Fruit fly (Drosophila melanogaster) Kc167 (cell line): ENCODE measurements around the gene CG8675.

Source experiments
- Myc ChIP-seq: fragments of >200 bp; optimal IDR thresholded peaks from 2 replicates; lab custom pipeline; 2017; ENCODE audit warnings: missing external identifiers
- psq ChIP-seq: fragments of >200 bp; optimal IDR thresholded peaks from 2 replicates; lab custom pipeline; 2017; ENCODE audit warnings: missing external identifiers

dm6 chrX:17206046-17206445 lies 43.3 kb downstream of the CG8675 start, which contains the start of gene CG32564:
- TF ChIP-seq psq (lab: Kevin White, UChicago) = no peak
- TF ChIP-seq Myc = no peak
